Fruit fly (Drosophila melanogaster) whole organism, wandering third instar larva: ENCODE results near the gene CG5013.

ENCODE experiments used
- CG32264 ChIP-seq: fragments of 200-800 bp; sonication (Bioruptor generic); optimal IDR thresholded peaks from 2 replicates; lab custom pipeline; 2016; ENCODE audit warnings: missing biosample characterization, missing genetic modification characterization
- CG9705 ChIP-seq: fragments of 200-800 bp; sonication (Bioruptor generic); optimal IDR thresholded peaks from 2 replicates; lab custom pipeline; 2018; ENCODE audit warnings: missing biosample characterization, mild to moderate bottlenecking, missing genetic modification characterization
- GATAd ChIP-seq: sonication (Bioruptor generic); optimal IDR thresholded peaks from 2 replicates; lab custom pipeline; 2016; ENCODE audit warnings: missing biosample characterization, missing genetic modification characterization
- Mio ChIP-seq: sonication (Bioruptor generic); optimal IDR thresholded peaks from 2 replicates; lab custom pipeline; 2016; ENCODE audit warnings: missing biosample characterization, missing genetic modification characterization
- Myc ChIP-seq: fragments of >200 bp; optimal IDR thresholded peaks from 2 replicates; lab custom pipeline; 2017
- OdsH ChIP-seq: fragments of 200-800 bp; sonication (Bioruptor generic); optimal IDR thresholded peaks from 2 replicates; lab custom pipeline; 2016; ENCODE audit warnings: missing biosample characterization, mild to moderate bottlenecking, missing genetic modification characterization
- fru ChIP-seq: fragments of 200-800 bp; sonication (Bioruptor generic); optimal IDR thresholded peaks from 3 replicates; lab custom pipeline; 2016; ENCODE audit warnings: missing biosample characterization, mild to moderate bottlenecking, missing genetic modification characterization
- h ChIP-seq: fragments of 200-800 bp; sonication (Bioruptor generic); optimal IDR thresholded peaks from 3 replicates; lab custom pipeline; 2016; ENCODE audit warnings: missing biosample characterization, mild to moderate bottlenecking, missing genetic modification characterization
- lola ChIP-seq: fragments of >200 bp; optimal IDR thresholded peaks from 2 replicates; lab custom pipeline; 2017; ENCODE audit warnings: missing biosample characterization, missing genetic modification characterization
- psq ChIP-seq: fragments of 200-800 bp; sonication (Bioruptor generic); optimal IDR thresholded peaks from 3 replicates; lab custom pipeline; 2017; ENCODE audit warnings: missing biosample characterization, mild to moderate bottlenecking, missing genetic modification characterization, moderate library complexity
- usp ChIP-seq: fragments of >200 bp; optimal IDR thresholded peaks from 2 replicates; lab custom pipeline; 2017; ENCODE audit warnings: missing biosample characterization, missing genetic modification characterization

DNA sequence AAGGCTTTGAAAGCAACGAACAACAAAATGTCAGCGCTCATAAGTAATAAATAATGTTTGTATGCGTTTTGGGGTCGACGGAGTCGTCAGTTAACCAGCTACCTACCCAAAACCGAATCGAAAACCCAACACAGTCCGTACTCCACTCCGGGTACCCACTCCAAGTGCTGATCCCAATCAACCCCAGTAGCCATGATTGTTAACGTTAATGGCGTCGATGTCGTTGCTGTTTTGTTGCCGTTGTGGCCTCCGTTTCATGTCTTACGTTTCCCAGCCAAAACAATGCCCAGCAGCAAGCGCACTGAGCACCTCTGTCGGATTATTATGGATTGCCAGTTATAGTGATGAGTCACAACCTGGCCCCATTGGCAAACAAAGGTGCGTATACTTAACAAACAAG lies 40.4 kb upstream of the CG5013 start, which contains the start of gene GATAe:
- TF ChIP-seq fru (GFP tag; lab: Kevin White, UChicago) (peak; percentile 19), CG32264 (GFP tag; lab: Kevin White, UChicago) (no peak), OdsH (GFP tag; lab: Kevin White, UChicago) (no peak), GATAd (GFP tag; lab: Kevin White, UChicago) (no peak), usp (GFP tag; lab: Kevin White, UChicago) (no peak), Myc (lab: Kevin White, UChicago) (no peak), Mio (GFP tag; lab: Kevin White, UChicago) (no peak), lola (no peak), h (GFP tag; lab: Kevin White, UChicago) (peak; percentile 40), psq (GFP tag; lab: Kevin White, UChicago) (no peak), CG9705 (GFP tag; lab: Kevin White, UChicago) (no peak)
